Worm (Caenorhabditis elegans) whole organism, L2 larva: ENCODE measurements around the gene C17C3.11.
A peak's percentile ranks its signal among the peaks of the same experiment; 100 is the strongest.

Experiments used
- C34F6.9 ChIP-seq: fragments of 150-350 bp; optimal IDR thresholded peaks from 2 replicates; lab custom pipeline; 2014; ENCODE audit warnings: missing biosample characterization, missing genetic modification characterization
- Y55F3AM.14 ChIP-seq: fragments of 200-800 bp; sonication (Bioruptor generic); optimal IDR thresholded peaks from 2 replicates; lab custom pipeline; 2018; ENCODE audit warnings: mild to moderate bottlenecking, missing genetic modification characterization, missing compliant biosample characterization
- ZK546.5 ChIP-seq: sonication (generic microtip); optimal IDR thresholded peaks from 2 replicates; lab custom pipeline; 2017; ENCODE audit warnings: missing biosample characterization, missing genetic modification characterization
- alr-1 ChIP-seq: fragments of 150-350 bp; optimal IDR thresholded peaks from 2 replicates; lab custom pipeline; 2014; ENCODE audit warnings: missing biosample characterization, missing genetic modification characterization
- aly-2 ChIP-seq: fragments of 150-350 bp; optimal IDR thresholded peaks from 2 replicates; lab custom pipeline; 2014; ENCODE audit warnings: missing biosample characterization, missing genetic modification characterization
- ama-1 ChIP-seq: fragments of 150-350 bp; optimal IDR thresholded peaks from 2 replicates; lab custom pipeline; 2018; ENCODE audit warnings: inconsistent platforms
- blmp-1 ChIP-seq: sonication (generic microtip); optimal IDR thresholded peaks from 2 replicates; lab custom pipeline; 2017; ENCODE audit warnings: missing genetic modification characterization, mild to moderate bottlenecking, missing compliant biosample characterization, antibody characterized with exemption, moderate library complexity; ENCODE audit not compliant: insufficient read depth
- ceh-16 ChIP-seq: fragments of 150-350 bp; optimal IDR thresholded peaks from 2 replicates; lab custom pipeline; 2014; ENCODE audit warnings: missing biosample characterization, missing genetic modification characterization
- ceh-82 ChIP-seq: fragments of 150-350 bp; optimal IDR thresholded peaks from 2 replicates; lab custom pipeline; 2014; ENCODE audit warnings: missing biosample characterization, missing genetic modification characterization
- crh-2 ChIP-seq: sonication (generic microtip); optimal IDR thresholded peaks from 2 replicates; lab custom pipeline; 2017; ENCODE audit warnings: missing biosample characterization, missing genetic modification characterization
- egl-27 ChIP-seq: sonication (generic microtip); optimal IDR thresholded peaks from 3 replicates; lab custom pipeline; 2017; ENCODE audit warnings: missing biosample characterization, missing genetic modification reagents, missing genetic modification characterization
- elt-1 ChIP-seq: fragments of 150-350 bp; optimal IDR thresholded peaks from 2 replicates; lab custom pipeline; 2014; ENCODE audit warnings: missing biosample characterization, missing genetic modification characterization
- elt-3 ChIP-seq: sonication (generic microtip); optimal IDR thresholded peaks from 2 replicates; lab custom pipeline; 2017; ENCODE audit warnings: missing biosample characterization, missing genetic modification characterization
- fos-1 ChIP-seq: fragments of 150-350 bp; optimal IDR thresholded peaks from 2 replicates; lab custom pipeline; 2014; ENCODE audit warnings: missing biosample characterization, missing genetic modification characterization
- gmeb-1 ChIP-seq: fragments of 150-350 bp; optimal IDR thresholded peaks from 2 replicates; lab custom pipeline; 2014; ENCODE audit warnings: missing biosample characterization, missing genetic modification characterization
- lin-11 ChIP-seq: fragments of 150-350 bp; sonication (generic microtip); optimal IDR thresholded peaks from 2 replicates; lab custom pipeline; 2014; ENCODE audit warnings: missing biosample characterization, missing genetic modification characterization, inconsistent platforms, mixed read lengths
- lin-13 ChIP-seq: fragments of 150-350 bp; optimal IDR thresholded peaks from 2 replicates; lab custom pipeline; 2014; ENCODE audit warnings: missing biosample characterization, missing genetic modification reagents, missing genetic modification characterization
- lsy-2 ChIP-seq, 2 experiments: fragments of 150-350 bp in 1 of 2; sonication (generic microtip) in 1 of 2; optimal IDR thresholded peaks; 2 replicates each; lab custom pipeline; 2014 to 2017; ENCODE audit warnings: missing biosample characterization in 2 of 2, missing genetic modification characterization in 2 of 2
- mbf-1 ChIP-seq: sonication (generic microtip); optimal IDR thresholded peaks from 2 replicates; lab custom pipeline; 2017; ENCODE audit warnings: missing biosample characterization, missing genetic modification characterization
- mdl-1 ChIP-seq, 2 experiments: fragments of 150-350 bp in 1 of 2; sonication (generic microtip) in 1 of 2; optimal IDR thresholded peaks; 2 replicates each; lab custom pipeline; 2017; ENCODE audit warnings: missing biosample characterization in 2 of 2, missing genetic modification characterization in 2 of 2
- nhr-11 ChIP-seq: fragments of 150-350 bp; optimal IDR thresholded peaks from 2 replicates; lab custom pipeline; 2014; ENCODE audit warnings: missing biosample characterization, missing genetic modification characterization
- nhr-12 ChIP-seq: fragments of 150-350 bp; optimal IDR thresholded peaks from 2 replicates; lab custom pipeline; 2014; ENCODE audit warnings: missing biosample characterization, missing genetic modification characterization
- nhr-129 ChIP-seq: fragments of 150-350 bp; optimal IDR thresholded peaks from 2 replicates; lab custom pipeline; 2014; ENCODE audit warnings: missing biosample characterization, missing genetic modification characterization
- nhr-237 ChIP-seq: fragments of 150-350 bp; optimal IDR thresholded peaks from 2 replicates; lab custom pipeline; 2014; ENCODE audit warnings: missing biosample characterization, missing genetic modification characterization
- nhr-6 ChIP-seq: fragments of 150-350 bp; optimal IDR thresholded peaks from 2 replicates; lab custom pipeline; 2014; ENCODE audit warnings: missing biosample characterization, missing genetic modification characterization
- peb-1 ChIP-seq: fragments of 150-350 bp; optimal IDR thresholded peaks from 2 replicates; lab custom pipeline; 2014; ENCODE audit warnings: missing biosample characterization, missing genetic modification characterization
- sem-4 ChIP-seq: fragments of 150-350 bp; optimal IDR thresholded peaks from 2 replicates; lab custom pipeline; 2014; ENCODE audit warnings: missing biosample characterization, missing genetic modification reagents, missing genetic modification characterization
- skn-1 ChIP-seq: sonication (generic microtip); optimal IDR thresholded peaks from 2 replicates; lab custom pipeline; 2017; ENCODE audit warnings: missing biosample characterization, missing genetic modification characterization
- sma-3 ChIP-seq: sonication (generic microtip); optimal IDR thresholded peaks from 2 replicates; lab custom pipeline; 2016; ENCODE audit warnings: missing genetic modification reagents, missing genetic modification characterization, missing compliant biosample characterization
- sma-9 ChIP-seq, 2 experiments: fragments of 150-350 bp in 1 of 2; sonication (generic microtip) in 1 of 2; optimal IDR thresholded peaks; 2 replicates each; lab custom pipeline; 2014 to 2016; ENCODE audit warnings: missing genetic modification characterization in 2 of 2, mild to moderate bottlenecking in 1 of 2, missing biosample characterization in 1 of 2, missing compliant biosample characterization in 1 of 2, missing genetic modification reagents in 1 of 2, moderate library complexity in 1 of 2
- unc-55 ChIP-seq: fragments of 150-350 bp; sonication (generic microtip); optimal IDR thresholded peaks from 3 replicates; lab custom pipeline; 2014; ENCODE audit warnings: missing biosample characterization, missing genetic modification reagents, missing genetic modification characterization
- unc-62 ChIP-seq: fragments of 150-350 bp; optimal IDR thresholded peaks from 2 replicates; lab custom pipeline; 2014; ENCODE audit warnings: missing biosample characterization, missing genetic modification reagents, missing genetic modification characterization
- zag-1 ChIP-seq: fragments of 150-350 bp; optimal IDR thresholded peaks from 2 replicates; lab custom pipeline; 2014; ENCODE audit warnings: missing biosample characterization, missing genetic modification characterization
- ztf-11 ChIP-seq: sonication (generic microtip); optimal IDR thresholded peaks from 2 replicates; lab custom pipeline; 2017; ENCODE audit warnings: missing biosample characterization, missing genetic modification characterization

The C17C3.11 gene

ce11 chrII:5511417-5512353 is 25.9 kb upstream of the C17C3.11 start:
- TF ChIP-seq C34F6.9 (tag; lab: Kevin White, UChicago): peak; percentile 83
- no peak for TF ChIP-seq skn-1 (tag; lab: Kevin White, UChicago)
- TF ChIP-seq ama-1: no peak
- TF ChIP-seq lsy-2 (tag; optimal IDR thresholded peaks at IDR 0.05; lab: Kevin White, UChicago): peak in 1 of 2 experiments; percentile 56
- no peak for TF ChIP-seq egl-27 (tag; lab: Kevin White, UChicago)
- TF ChIP-seq blmp-1: peak; percentile 13
- TF ChIP-seq alr-1 (tag; lab: Kevin White, UChicago): no peak
- TF ChIP-seq ceh-82 (tag; lab: Kevin White, UChicago): no peak
- TF ChIP-seq ztf-11 (tag; lab: Kevin White, UChicago): no peak
- no peak for TF ChIP-seq sma-3
- TF ChIP-seq unc-55 (GFP tag; lab: Kevin White, UChicago): peak; percentile 44
- peak; percentile 44 for TF ChIP-seq nhr-129 (tag; lab: Kevin White, UChicago)
- TF ChIP-seq nhr-6 (tag; lab: Kevin White, UChicago): no peak
- TF ChIP-seq crh-2 (tag; lab: Kevin White, UChicago): no peak

ce11 chrII:5512473-5513097 is 25.0 kb upstream of the C17C3.11 start:
- TF ChIP-seq mdl-1 (tag; optimal IDR thresholded peaks at IDR 0.05; lab: Kevin White, UChicago) (no peak), ZK546.5 (no peak), Y55F3AM.14 (GFP tag; lab: Kevin White, UChicago) (no peak), skn-1 (tag; lab: Kevin White, UChicago) (no peak), unc-62 (no peak), ztf-11 (tag; lab: Kevin White, UChicago) (no peak), blmp-1 (no peak), ceh-82 (tag; lab: Kevin White, UChicago) (no peak), elt-1 (no peak), nhr-129 (tag; lab: Kevin White, UChicago) (no peak), peb-1 (tag; lab: Kevin White, UChicago) (no peak), mbf-1 (tag; lab: Kevin White, UChicago) (no peak), lin-13 (GFP tag; lab: Kevin White, UChicago) (no peak), fos-1 (tag; lab: Kevin White, UChicago) (peak; percentile 91), nhr-11 (tag; lab: Kevin White, UChicago) (no peak), aly-2 (no peak), zag-1 (tag; lab: Kevin White, UChicago) (no peak), lin-11 (tag; lab: Kevin White, UChicago) (no peak), nhr-12 (tag; lab: Kevin White, UChicago) (no peak), gmeb-1 (tag; lab: Kevin White, UChicago) (peak; percentile 44), nhr-237 (tag; lab: Kevin White, UChicago) (no peak), ceh-16 (tag; lab: Kevin White, UChicago) (no peak), sem-4 (tag; lab: Kevin White, UChicago) (no peak), nhr-6 (tag; lab: Kevin White, UChicago) (no peak), sma-9 (GFP tag; optimal IDR thresholded peaks at IDR 0.05; lab: Kevin White, UChicago) (peak; percentile 36), sma-9 (tag; optimal IDR thresholded peaks at IDR 0.05; lab: Kevin White, UChicago) (no peak), egl-27 (tag; lab: Kevin White, UChicago) (no peak)

- TF ChIP-seq nhr-11 (tag; lab: Kevin White, UChicago) (no peak), mbf-1 (tag; lab: Kevin White, UChicago) (no peak), lin-13 (GFP tag; lab: Kevin White, UChicago) (no peak), crh-2 (tag; lab: Kevin White, UChicago) (no peak), fos-1 (tag; lab: Kevin White, UChicago) (peak; percentile 45)
Measured at ce11 chrII:5514846-5515245, 22.8 kb upstream of the C17C3.11 start, which contains the start of gene sahd-1. Gene sahd-1 (minus strand): TSS chrII:5514945.

- TF ChIP-seq fos-1 (tag; lab: Kevin White, UChicago): peak; percentile 43
- no peak for TF ChIP-seq elt-3 (tag; lab: Kevin White, UChicago)
Measured at ce11 chrII:5515542-5515941, 22.1 kb upstream of the C17C3.11 start, which contains the start of gene ZK177.3. Gene ZK177.3 (plus strand): TSS chrII:5515842.
